Fruit fly (Drosophila melanogaster) whole organism, pupa: Measurements from ENCODE around the gene CG5500.

Experiments used
- CG12605 ChIP-seq: fragments of 200-800 bp; sonication (Bioruptor generic); IDR thresholded peaks from 2 replicates; pipeline ENCODE4 v1.3.6; 2022; ENCODE audit warnings: missing biosample characterization, missing genetic modification characterization
- CG4496 ChIP-seq: fragments of 200-800 bp; sonication (Bioruptor generic); IDR thresholded peaks from 3 replicates; pipeline ENCODE4 v1.3.6; 2022; ENCODE audit warnings: missing biosample characterization, missing genetic modification characterization
- EcR ChIP-seq: fragments of 200-800 bp; sonication (Bioruptor generic); optimal IDR thresholded peaks from 3 replicates; lab custom pipeline; 2019; ENCODE audit warnings: missing biosample characterization, missing genetic modification characterization, mild to moderate bottlenecking, moderate library complexity, missing genetic modification reagents
- Ets98B ChIP-seq: fragments of 200-800 bp; sonication (Bioruptor generic); IDR thresholded peaks from 2 replicates; pipeline ENCODE4 v1.3.6; 2022; ENCODE audit warnings: missing biosample characterization, missing genetic modification characterization
- rn ChIP-seq: fragments of 200-800 bp; sonication (Bioruptor generic); IDR thresholded peaks from 2 replicates; pipeline ENCODE4 v1.3.6; 2022; ENCODE audit warnings: missing biosample characterization, missing genetic modification characterization

DNA sequence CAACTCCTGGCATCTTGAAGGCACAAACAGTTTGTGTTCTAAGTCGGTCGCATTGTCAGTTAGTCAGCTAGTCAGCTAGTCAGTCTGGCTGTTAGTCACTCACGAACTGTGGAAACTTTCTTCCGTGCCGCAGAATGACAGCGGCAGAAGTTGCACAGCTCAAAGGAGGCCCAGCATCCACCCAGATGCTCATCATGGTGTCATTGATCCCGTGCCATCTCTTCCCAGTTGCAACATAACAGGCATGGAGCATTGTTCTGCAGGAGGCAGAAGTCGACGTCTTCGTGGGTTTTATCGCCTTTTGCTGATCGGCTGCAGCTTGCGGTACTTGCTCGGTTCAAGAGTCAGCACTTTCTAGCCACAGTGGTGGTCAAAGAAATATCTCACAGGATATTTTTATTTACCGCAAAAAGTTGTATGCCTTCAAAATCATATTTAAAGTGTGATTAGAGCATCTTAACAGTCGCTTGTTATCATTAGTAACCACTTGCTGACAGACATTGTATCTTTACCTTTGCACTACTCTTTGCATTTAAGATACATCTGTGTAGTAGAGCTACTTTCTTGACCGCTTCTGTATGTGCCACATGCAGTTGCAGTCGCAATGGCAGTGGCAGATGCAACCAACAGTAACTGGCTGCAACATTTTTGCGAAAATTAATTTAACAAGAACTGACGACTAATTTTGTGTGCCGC lies 17.3 kb downstream of the CG5500 start:
- TF ChIP-seq EcR (GFP tag; lab: Kevin White, UChicago) (peak; percentile 78), CG4496 (no peak), rn (GFP tag; lab: Robert Waterston, UW) (no peak), CG12605 (GFP tag; lab: Robert Waterston, UW) (peak; percentile 25; the same call in 1 of the 2 replicates), Ets98B (GFP tag; lab: Robert Waterston, UW) (peak; percentile 30; the same call in 1 of the 2 replicates)
